Fruit fly (Drosophila melanogaster): ENCODE data around the gene CG33630.

CG33630 gene

dm6 chr3R:10087206-10087927 lies 24.9 kb downstream of the CG33630 start (continued):
- TF ChIP-seq da (GFP tag; optimal IDR thresholded peaks at IDR 0.05) (peak; percentile 54), hb (GFP tag; IDR thresholded peaks at IDR 0.05; ENCODE audit: partially characterized antibody) (no peak), PHDP (tag; optimal IDR thresholded peaks at IDR 0.05) (peak; percentile 44), CG17359 (tag; optimal IDR thresholded peaks at IDR 0.05) (peak; percentile 62), gcm (GFP tag; optimal IDR thresholded peaks at IDR 0.05) (no peak), CG3065 (GFP tag; optimal IDR thresholded peaks at IDR 0.05) (no peak), Deaf1 (tag; optimal IDR thresholded peaks at IDR 0.05) (peak; percentile 43), slou (GFP tag; optimal IDR thresholded peaks at IDR 0.05) (peak; percentile 47), ssp (GFP tag; IDR thresholded peaks at IDR 0.05) (peak; percentile 40; the same call in 1 of the 2 replicates), Vsx1 (GFP tag; optimal IDR thresholded peaks at IDR 0.05) (no peak), Hr78 (GFP tag; optimal IDR thresholded peaks at IDR 0.05) (peak in 1 of 2 experiments; percentile 52), Antp (GFP tag; optimal IDR thresholded peaks at IDR 0.05) (peak; percentile 78), prd (optimal IDR thresholded peaks at IDR 0.05) (no peak), prd (GFP tag; IDR thresholded peaks at IDR 0.05) (peak; percentile 82), CG18011 (GFP tag; optimal IDR thresholded peaks at IDR 0.05) (peak; percentile 60), eyg (GFP tag; optimal IDR thresholded peaks at IDR 0.05) (peak; percentile 1), fd64A (GFP tag; optimal IDR thresholded peaks at IDR 0.05) (no peak), zfh1 (GFP tag; IDR thresholded peaks at IDR 0.05) (peak; percentile 66; the same call in 2 of the 3 replicates), unc-4 (GFP tag; IDR thresholded peaks at IDR 0.05; ENCODE audit: partially characterized antibody) (0 out of 2 replicates have a peak, but pooled peaks have one; percentile 23), CG6791 (GFP tag; IDR thresholded peaks at IDR 0.05; ENCODE audit: partially characterized antibody) (no peak), Atf6 (GFP tag; IDR thresholded peaks at IDR 0.05) (peak; percentile 49), CG6254 (GFP tag; optimal IDR thresholded peaks at IDR 0.05) (no peak), caup (GFP tag; optimal IDR thresholded peaks at IDR 0.05; ENCODE audit: severe bottlenecking) (peak; percentile 41), CG34422 (GFP tag; IDR thresholded peaks at IDR 0.05) (peak; percentile 80; the same call in 2 of the 3 replicates), fd102C (GFP tag; optimal IDR thresholded peaks at IDR 0.05) (no peak), abd-A (tag; optimal IDR thresholded peaks at IDR 0.05) (peak; percentile 87), luna (GFP tag; optimal IDR thresholded peaks at IDR 0.05) (peak; percentile 35), CG31224 (GFP tag; IDR thresholded peaks at IDR 0.05) (peak; percentile 32; the same call in 1 of the 2 replicates), slp2 (GFP tag; optimal IDR thresholded peaks at IDR 0.05) (peak; percentile 76), CG4820 (GFP tag; optimal IDR thresholded peaks at IDR 0.05) (peak; percentile 53), CG10654 (GFP tag; optimal IDR thresholded peaks at IDR 0.05) (peak; percentile 62), BEAF-32 (GFP tag; optimal IDR thresholded peaks at IDR 0.05) (no peak), odd (GFP tag; optimal IDR thresholded peaks at IDR 0.05) (no peak), Xrp1 (GFP tag; IDR thresholded peaks at IDR 0.05) (peak; percentile 74), peb (GFP tag; IDR thresholded peaks at IDR 0.05) (0 out of 2 replicates have a peak, but pooled peaks have one; percentile 11), schlank (tag; optimal IDR thresholded peaks at IDR 0.05) (peak; percentile 6), H15 (GFP tag; IDR thresholded peaks at IDR 0.05) (peak; percentile 62; the same call in 1 of the 3 replicates), CG10267 (tag; optimal IDR thresholded peaks at IDR 0.05) (peak; percentile 20), Eip74EF (GFP tag; optimal IDR thresholded peaks at IDR 0.05) (peak in 1 of 2 experiments; percentile 96), kay (GFP tag; optimal IDR thresholded peaks at IDR 0.05) (peak; percentile 6), Meics (GFP tag; optimal IDR thresholded peaks at IDR 0.05) (peak; percentile 75), CG8944 (GFP tag; optimal IDR thresholded peaks at IDR 0.05) (peak; percentile 69), CG4328 (GFP tag; optimal IDR thresholded peaks at IDR 0.05) (no peak), Dref (GFP tag; IDR thresholded peaks at IDR 0.05) (no peak), vfl (GFP tag; optimal IDR thresholded peaks at IDR 0.05) (no peak), CG15696 (tag; optimal IDR thresholded peaks at IDR 0.05) (no peak), CG11560 (tag; IDR thresholded peaks at IDR 0.05) (0 out of 3 replicates have a peak, but pooled peaks have one; percentile 34), CG7271 (tag; optimal IDR thresholded peaks at IDR 0.05) (no peak)

Data from whole organism, embryonic.